Fruit fly (Drosophila melanogaster) whole organism: Measurements from ENCODE around the gene CG18135.

Experiments used
- Dll ChIP-seq: fragments of >200 bp; optimal IDR thresholded peaks from 2 replicates; lab custom pipeline; 2017
- pan ChIP-seq: fragments of >200 bp; optimal IDR thresholded peaks from 2 replicates; lab custom pipeline; 2017

- no peak for TF ChIP-seq pan (lab: Kevin White, UChicago)
- TF ChIP-seq Dll (lab: Kevin White, UChicago): no peak
Measured at dm6 chr3L:19018440-19018839, 20.4 kb upstream of the CG18135 start.
